Fruit fly (Drosophila melanogaster): ENCODE data around the gene Cpr67B.

The Cpr67B gene

dm6 chr3L:9373374-9374004 lies 31.1 kb upstream of the Cpr67B start:
- TF ChIP-seq gem (tag; optimal IDR thresholded peaks at IDR 0.05) (peak; percentile 83), CG8359 (GFP tag; optimal IDR thresholded peaks at IDR 0.05; ENCODE audit: borderline replicate concordance) (peak; percentile 51), odd (GFP tag; optimal IDR thresholded peaks at IDR 0.05) (peak; percentile 69), aop (GFP tag; IDR thresholded peaks at IDR 0.05) (no peak), E2f1 (GFP tag; IDR thresholded peaks at IDR 0.05) (peak; percentile 73), bsh (GFP tag; optimal IDR thresholded peaks at IDR 0.05) (peak; percentile 39 to 81), CoRest (tag; optimal IDR thresholded peaks at IDR 0.05) (peak; percentile 69), onecut (GFP tag; IDR thresholded peaks at IDR 0.05) (peak; percentile 40), CG6254 (GFP tag; optimal IDR thresholded peaks at IDR 0.05) (peak; percentile 71), CG32767 (GFP tag; IDR thresholded peaks at IDR 0.05) (peak; percentile 76), sr (GFP tag; IDR thresholded peaks at IDR 0.05) (peak; percentile 23; the same call in 1 of the 3 replicates), crc (GFP tag; optimal IDR thresholded peaks at IDR 0.05) (no peak), slp2 (GFP tag; optimal IDR thresholded peaks at IDR 0.05) (no peak), Aef1 (GFP tag; IDR thresholded peaks at IDR 0.05) (peak; percentile 45), phol (tag; optimal IDR thresholded peaks at IDR 0.05) (peak; percentile 68), CG13624 (GFP tag; optimal IDR thresholded peaks at IDR 0.05) (no peak), CG34376 (GFP tag; optimal IDR thresholded peaks at IDR 0.05) (peak; percentile 18), CG12391 (tag; optimal IDR thresholded peaks at IDR 0.05) (peak; percentile 73), B-H1 (GFP tag; IDR thresholded peaks at IDR 0.05) (no peak), ci (GFP tag; IDR thresholded peaks at IDR 0.05) (peak; percentile 91), jumu (GFP tag; optimal IDR thresholded peaks at IDR 0.05) (no peak), CG33557 (GFP tag; optimal IDR thresholded peaks at IDR 0.05) (peak; percentile 34), gro (GFP tag; optimal IDR thresholded peaks at IDR 0.05) (no peak), cato (GFP tag; optimal IDR thresholded peaks at IDR 0.05; ENCODE audit: borderline replicate concordance) (peak; percentile 18), CG10267 (tag; optimal IDR thresholded peaks at IDR 0.05) (peak; percentile 61), Kr (GFP tag; optimal IDR thresholded peaks at IDR 0.05) (no peak), CG10321 (GFP tag; IDR thresholded peaks at IDR 0.05) (no peak), vnd (GFP tag; IDR thresholded peaks at IDR 0.05; ENCODE audit: partially characterized antibody) (no peak), dm (GFP tag; optimal IDR thresholded peaks at IDR 0.05) (no peak), twi (tag; optimal IDR thresholded peaks at IDR 0.05) (no peak), Doc2 (GFP tag; IDR thresholded peaks at IDR 0.05) (no peak), Hr39 (optimal IDR thresholded peaks at IDR 0.05) (no peak), p53 (GFP tag; optimal IDR thresholded peaks at IDR 0.05) (no peak), HHEX (GFP tag; optimal IDR thresholded peaks at IDR 0.05) (peak; percentile 77), nom (GFP tag; optimal IDR thresholded peaks at IDR 0.05) (peak; percentile 62), CG11085 (GFP tag; IDR thresholded peaks at IDR 0.05) (no peak), CG8290 (GFP tag; optimal IDR thresholded peaks at IDR 0.05) (no peak), CG8290 (tag; optimal IDR thresholded peaks at IDR 0.05) (peak in 1 of 2 experiments; percentile 57), sens (GFP tag) (peak; percentile 89), slbo (GFP tag; IDR thresholded peaks at IDR 0.05) (peak; percentile 69), crp (GFP tag; optimal IDR thresholded peaks at IDR 0.05) (no peak), dimm (GFP tag; IDR thresholded peaks at IDR 0.05) (no peak), CG42726 (GFP tag; IDR thresholded peaks at IDR 0.05; ENCODE audit: partially characterized antibody) (no peak), CG7372 (GFP tag; IDR thresholded peaks at IDR 0.05) (peak; percentile 28; the same call in 1 of the 2 replicates), chinmo (GFP tag; IDR thresholded peaks at IDR 0.05; ENCODE audit: partially characterized antibody) (peak; percentile 44; the same call in 2 of the 4 replicates), CG8281 (tag; optimal IDR thresholded peaks at IDR 0.05) (peak; percentile 9), CG4617 (GFP tag; optimal IDR thresholded peaks at IDR 0.05; ENCODE audit: borderline replicate concordance) (no peak), CG15514 (GFP tag; optimal IDR thresholded peaks at IDR 0.05) (peak; percentile 56), CG11398 (GFP tag; optimal IDR thresholded peaks at IDR 0.05) (no peak), CG16813 (GFP tag; IDR thresholded peaks at IDR 0.05; ENCODE audit: partially characterized antibody) (no peak)
